Worm (Caenorhabditis elegans) whole organism, early embryonic: Measurements from ENCODE around the gene set-4.

Source experiments
- B0310.2 ChIP-seq: sonication (generic microtip); optimal IDR thresholded peaks from 2 replicates; lab custom pipeline; 2016; ENCODE audit warnings: mild to moderate bottlenecking, missing genetic modification characterization, missing compliant biosample characterization
- F13C5.2 ChIP-seq: sonication (generic microtip); optimal IDR thresholded peaks from 2 replicates; lab custom pipeline; 2017; ENCODE audit warnings: mild to moderate bottlenecking, missing genetic modification characterization, inconsistent platforms, missing compliant biosample characterization
- aly-1 ChIP-seq: sonication (generic microtip); optimal IDR thresholded peaks from 2 replicates; lab custom pipeline; 2016; ENCODE audit warnings: missing genetic modification characterization, missing compliant biosample characterization
- ama-1 ChIP-seq: fragments of 150-350 bp; optimal IDR thresholded peaks from 2 replicates; lab custom pipeline; 2014
- ceh-13 ChIP-seq: fragments of 200-800 bp; sonication (Bioruptor generic); optimal IDR thresholded peaks from 2 replicates; lab custom pipeline; 2018; ENCODE audit warnings: mild to moderate bottlenecking, missing genetic modification characterization, missing compliant biosample characterization
- ceh-36 ChIP-seq: sonication (generic microtip); optimal IDR thresholded peaks from 2 replicates; lab custom pipeline; 2016; ENCODE audit warnings: missing genetic modification characterization, inconsistent platforms, missing compliant biosample characterization
- ets-7 ChIP-seq: sonication (generic microtip); optimal IDR thresholded peaks from 2 replicates; lab custom pipeline; 2016; ENCODE audit warnings: missing genotype, missing genetic modification characterization, missing compliant biosample characterization
- flt-1 ChIP-seq: fragments of 200-800 bp; sonication (Bioruptor generic); IDR thresholded peaks from 2 replicates; pipeline ENCODE4 v1.3.6; 2022; ENCODE audit warnings: missing genetic modification characterization, missing compliant biosample characterization
- hmbx-1 ChIP-seq: sonication (generic microtip); optimal IDR thresholded peaks from 2 replicates; lab custom pipeline; 2016; ENCODE audit warnings: mild to moderate bottlenecking, missing genetic modification characterization, missing compliant biosample characterization
- hmg-4 ChIP-seq: fragments of 200-800 bp; sonication (Bioruptor generic); optimal IDR thresholded peaks from 2 replicates; lab custom pipeline; 2018; ENCODE audit warnings: mild to moderate bottlenecking, missing genetic modification characterization, missing compliant biosample characterization
- hnd-1 ChIP-seq: sonication (generic microtip); optimal IDR thresholded peaks from 2 replicates; lab custom pipeline; 2016; ENCODE audit warnings: missing genetic modification characterization, missing compliant biosample characterization
- pes-1 ChIP-seq: fragments of 200-800 bp; sonication (Bioruptor generic); IDR thresholded peaks from 2 replicates; pipeline ENCODE4 v1.3.6; 2022; ENCODE audit warnings: missing genetic modification reagents, missing genetic modification characterization, missing compliant biosample characterization
- scrt-1 ChIP-seq: fragments of 200-800 bp; sonication (Bioruptor generic); IDR thresholded peaks from 2 replicates; pipeline ENCODE4 v1.3.6; 2022; ENCODE audit warnings: missing genetic modification characterization, missing compliant biosample characterization
- sea-1 ChIP-seq: fragments of 200-800 bp; sonication (Bioruptor generic); conservative IDR thresholded peaks from 2 replicates; pipeline ENCODE4 v1.3.6; 2022; ENCODE audit warnings: missing genetic modification characterization, missing compliant biosample characterization
- tbx-11 ChIP-seq: fragments of 200-800 bp; sonication (Bioruptor generic); IDR thresholded peaks from 2 replicates; pipeline ENCODE4 v1.3.6; 2022; ENCODE audit warnings: missing genetic modification characterization, missing compliant biosample characterization
- tbx-37 ChIP-seq: fragments of 200-800 bp; sonication (Bioruptor generic); conservative IDR thresholded peaks from 2 replicates; pipeline ENCODE4 v1.3.6; 2022; ENCODE audit warnings: missing genetic modification reagents, missing genetic modification characterization, missing compliant biosample characterization
- tra-4 ChIP-seq: sonication (generic microtip); optimal IDR thresholded peaks from 2 replicates; lab custom pipeline; 2017; ENCODE audit warnings: missing genetic modification characterization, missing compliant biosample characterization

Gene set-4

ce11 chrII:6286865-6287264, 44.3 kb downstream of the set-4 start, which contains the start of gene F13H8.6:
Gene F13H8.6, minus strand, starts transcription at chrII:6286965.
- TF ChIP-seq tbx-37 (GFP tag; lab: Robert Waterston, UW) (no peak), sea-1 (GFP tag; lab: Robert Waterston, UW) (no peak), pes-1 (GFP tag; lab: Robert Waterston, UW) (no peak), hmbx-1 (no peak), tbx-11 (no peak), hmg-4 (GFP tag; lab: Kevin White, UChicago) (no peak), flt-1 (GFP tag; lab: Robert Waterston, UW) (no peak), ama-1 (no peak), tra-4 (tag; lab: Kevin White, UChicago) (no peak), aly-1 (tag; lab: Kevin White, UChicago) (no peak), hnd-1 (tag; lab: Kevin White, UChicago) (no peak), scrt-1 (GFP tag; lab: Robert Waterston, UW) (no peak), ceh-36 (tag; lab: Kevin White, UChicago) (no peak), F13C5.2 (tag; lab: Kevin White, UChicago) (no peak), B0310.2 (no peak), ceh-13 (GFP tag; lab: Kevin White, UChicago) (no peak), ets-7 (tag; lab: Kevin White, UChicago) (no peak)

- TF ChIP-seq tra-4 (tag; lab: Kevin White, UChicago), result no peak
- no peak for TF ChIP-seq hnd-1 (tag; lab: Kevin White, UChicago)
- TF ChIP-seq flt-1 (GFP tag; lab: Robert Waterston, UW), result no peak
- TF ChIP-seq ceh-36 (tag; lab: Kevin White, UChicago), result no peak
- no peak for TF ChIP-seq sea-1 (GFP tag; lab: Robert Waterston, UW)
- TF ChIP-seq ceh-13 (GFP tag; lab: Kevin White, UChicago), result no peak
These were observed 48.1 kb downstream of the set-4 start, which contains the start of gene F13H8.1 for ce11 chrII:6283074-6283473. Gene F13H8.1, plus strand, starts transcription at chrII:6283384.

ce11 chrII:6281903-6282302, 49.2 kb downstream of the set-4 start:
- TF ChIP-seq sea-1 (GFP tag; lab: Robert Waterston, UW) (no peak), flt-1 (GFP tag; lab: Robert Waterston, UW) (no peak), ama-1 (no peak), pes-1 (GFP tag; lab: Robert Waterston, UW) (no peak), hnd-1 (tag; lab: Kevin White, UChicago) (no peak), tbx-11 (no peak), B0310.2 (no peak), hmbx-1 (no peak), F13C5.2 (tag; lab: Kevin White, UChicago) (no peak), aly-1 (tag; lab: Kevin White, UChicago) (no peak), scrt-1 (GFP tag; lab: Robert Waterston, UW) (no peak), ets-7 (tag; lab: Kevin White, UChicago) (no peak), tra-4 (tag; lab: Kevin White, UChicago) (no peak), hmg-4 (GFP tag; lab: Kevin White, UChicago) (no peak), ceh-36 (tag; lab: Kevin White, UChicago) (no peak)

- TF ChIP-seq aly-1 (tag; lab: Kevin White, UChicago) (no peak), F13C5.2 (tag; lab: Kevin White, UChicago) (no peak), tbx-11 (no peak), hnd-1 (tag; lab: Kevin White, UChicago) (no peak), ama-1 (no peak), ets-7 (tag; lab: Kevin White, UChicago) (no peak)
These were observed 50.1 kb downstream of the set-4 start, which contains the start of gene scly-1 for ce11 chrII:6281002-6281401. Gene scly-1, minus strand, starts transcription at chrII:6281102.
